Worm (Caenorhabditis elegans) whole organism, mixed stage, embryonic: ENCODE data around the gene col-125.

Source experiments
- M03D4.4 ChIP-seq: sonication (generic microtip); optimal IDR thresholded peaks from 2 replicates; lab custom pipeline; 2017; ENCODE audit warnings: mild to moderate bottlenecking, missing genetic modification characterization, missing compliant biosample characterization
- blmp-1 ChIP-seq: fragments of 150-350 bp; optimal IDR thresholded peaks from 2 replicates; lab custom pipeline; 2014; ENCODE audit warnings: missing biosample characterization, missing genetic modification characterization
- ces-1 ChIP-seq: fragments of 150-350 bp; optimal IDR thresholded peaks from 2 replicates; lab custom pipeline; 2014; ENCODE audit warnings: missing biosample characterization, missing genetic modification reagents, missing genetic modification characterization
- cnd-1 ChIP-seq: fragments of 200-800 bp; sonication (Bioruptor generic); optimal IDR thresholded peaks from 2 replicates; lab custom pipeline; 2018; ENCODE audit warnings: mild to moderate bottlenecking, missing genetic modification characterization, missing compliant biosample characterization
- drap-1 ChIP-seq: fragments of 200-800 bp; sonication (Bioruptor generic); optimal IDR thresholded peaks from 3 replicates; lab custom pipeline; 2018; ENCODE audit warnings: mild to moderate bottlenecking, missing genetic modification characterization, missing compliant biosample characterization
- elt-1 ChIP-seq: sonication (generic microtip); optimal IDR thresholded peaks from 2 replicates; lab custom pipeline; 2017; ENCODE audit warnings: missing genetic modification characterization, mild to moderate bottlenecking, missing compliant biosample characterization, antibody characterized with exemption, moderate library complexity, borderline replicate concordance; ENCODE audit not compliant: insufficient read depth
- elt-3 ChIP-seq: fragments of 150-350 bp; optimal IDR thresholded peaks from 2 replicates; lab custom pipeline; 2014; ENCODE audit warnings: missing biosample characterization, missing genetic modification characterization
- ham-2 ChIP-seq: fragments of 200-800 bp; sonication (Bioruptor generic); optimal IDR thresholded peaks from 2 replicates; lab custom pipeline; 2018; ENCODE audit warnings: mild to moderate bottlenecking, missing genetic modification characterization, missing compliant biosample characterization
- hlh-1 ChIP-seq: fragments of 150-350 bp; optimal IDR thresholded peaks from 2 replicates; lab custom pipeline; 2014; ENCODE audit warnings: missing biosample characterization, missing genetic modification reagents, missing genetic modification characterization
- lin-13 ChIP-seq: fragments of 150-350 bp; optimal IDR thresholded peaks from 2 replicates; lab custom pipeline; 2014; ENCODE audit warnings: missing biosample characterization, missing genetic modification characterization
- lin-32 ChIP-seq: fragments of 200-800 bp; sonication (Bioruptor generic); optimal IDR thresholded peaks from 2 replicates; lab custom pipeline; 2018; ENCODE audit warnings: mild to moderate bottlenecking, missing genetic modification characterization, missing compliant biosample characterization
- lsy-2 ChIP-seq: fragments of 150-350 bp; optimal IDR thresholded peaks from 2 replicates; lab custom pipeline; 2014; ENCODE audit warnings: missing biosample characterization, missing genetic modification characterization
- mab-5 ChIP-seq: fragments of 150-350 bp; optimal IDR thresholded peaks from 2 replicates; lab custom pipeline; 2014; ENCODE audit warnings: missing biosample characterization, missing genetic modification characterization
- mep-1 ChIP-seq: fragments of 150-350 bp; optimal IDR thresholded peaks from 2 replicates; lab custom pipeline; 2017; ENCODE audit warnings: missing biosample characterization, missing genetic modification reagents, missing genetic modification characterization, inconsistent platforms
- mls-2 ChIP-seq: sonication (generic microtip); optimal IDR thresholded peaks from 2 replicates; lab custom pipeline; 2016; ENCODE audit warnings: mild to moderate bottlenecking, missing genetic modification characterization, moderate library complexity, missing compliant biosample characterization
- nhr-12 ChIP-seq: fragments of 150-350 bp; optimal IDR thresholded peaks from 2 replicates; lab custom pipeline; 2014; ENCODE audit warnings: missing biosample characterization, missing genetic modification characterization
- nhr-2 ChIP-seq: fragments of 150-350 bp; optimal IDR thresholded peaks from 2 replicates; lab custom pipeline; 2014; ENCODE audit warnings: missing biosample characterization, missing genetic modification characterization
- nhr-237 ChIP-seq: fragments of 150-350 bp; optimal IDR thresholded peaks from 2 replicates; lab custom pipeline; 2014; ENCODE audit warnings: missing biosample characterization, missing genetic modification characterization
- nhr-28 ChIP-seq: fragments of 150-350 bp; optimal IDR thresholded peaks from 2 replicates; lab custom pipeline; 2014; ENCODE audit warnings: missing biosample characterization, missing genetic modification characterization
- nhr-76 ChIP-seq: sonication (generic microtip); optimal IDR thresholded peaks from 2 replicates; lab custom pipeline; 2017; ENCODE audit warnings: missing biosample characterization, missing genetic modification characterization
- pha-4 ChIP-seq: fragments of 150-350 bp; optimal IDR thresholded peaks from 2 replicates; lab custom pipeline; 2018; ENCODE audit warnings: missing biosample characterization, missing genetic modification reagents, missing genetic modification characterization
- sem-2 ChIP-seq: fragments of 200-800 bp; sonication (Bioruptor generic); optimal IDR thresholded peaks from 2 replicates; lab custom pipeline; 2018; ENCODE audit warnings: mild to moderate bottlenecking, missing genetic modification characterization, missing compliant biosample characterization
- snpc-4 ChIP-seq: fragments of 150-350 bp; optimal IDR thresholded peaks from 2 replicates; lab custom pipeline; 2014; ENCODE audit warnings: missing biosample characterization, missing genetic modification characterization
- sptf-1 ChIP-seq: sonication (generic microtip); optimal IDR thresholded peaks from 2 replicates; lab custom pipeline; 2017; ENCODE audit warnings: mild to moderate bottlenecking, missing genetic modification characterization, moderate library complexity, missing compliant biosample characterization
- unc-39 ChIP-seq: fragments of 150-350 bp; optimal IDR thresholded peaks from 2 replicates; lab custom pipeline; 2014; ENCODE audit warnings: missing biosample characterization, missing genetic modification characterization
- unc-62 ChIP-seq: fragments of 150-350 bp; optimal IDR thresholded peaks from 2 replicates; lab custom pipeline; 2014; ENCODE audit warnings: missing biosample characterization, missing genetic modification reagents, missing genetic modification characterization
- ztf-11 ChIP-seq: fragments of 150-350 bp; optimal IDR thresholded peaks from 2 replicates; lab custom pipeline; 2014; ENCODE audit warnings: missing biosample characterization, missing genetic modification characterization

col-125 gene

DNA sequence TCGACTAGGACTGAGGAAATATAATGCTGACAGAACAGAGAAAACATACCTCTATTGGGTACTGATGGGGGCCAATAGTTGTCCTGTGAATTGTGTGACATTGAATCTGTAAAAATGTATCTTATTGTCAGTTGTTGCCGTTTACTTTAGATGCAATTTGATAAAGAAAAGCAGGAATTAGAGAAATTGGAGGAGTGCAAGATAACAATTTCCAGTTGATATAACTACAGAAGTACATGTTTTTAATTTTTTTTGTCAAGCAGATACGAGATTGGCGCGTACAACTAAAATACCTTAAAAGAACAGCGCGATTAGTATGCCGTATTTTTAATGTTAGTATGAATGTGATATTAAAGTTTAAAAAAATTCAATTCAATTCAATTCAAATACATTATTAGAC lies 7.3 kb upstream of the col-125 start, which contains the start of gene zip-6:
Gene zip-6 (minus strand): TSS at position 101 of the 400 bp plus-strand sequence.
- no peak for TF ChIP-seq sem-2
- TF ChIP-seq drap-1 (GFP tag; lab: Kevin White, UChicago): no peak
- no peak for TF ChIP-seq lin-32 (GFP tag; lab: Kevin White, UChicago)
- TF ChIP-seq unc-39: no peak
- TF ChIP-seq lsy-2 (tag; lab: Kevin White, UChicago): no peak
- TF ChIP-seq pha-4 (tag; lab: Kevin White, UChicago): no peak
- TF ChIP-seq elt-1 (tag; lab: Kevin White, UChicago): no peak
- no peak for TF ChIP-seq nhr-12 (tag; lab: Kevin White, UChicago)
- no peak for TF ChIP-seq ham-2 (GFP tag; lab: Kevin White, UChicago)
- no peak for TF ChIP-seq sptf-1 (tag; lab: Kevin White, UChicago)

DNA sequence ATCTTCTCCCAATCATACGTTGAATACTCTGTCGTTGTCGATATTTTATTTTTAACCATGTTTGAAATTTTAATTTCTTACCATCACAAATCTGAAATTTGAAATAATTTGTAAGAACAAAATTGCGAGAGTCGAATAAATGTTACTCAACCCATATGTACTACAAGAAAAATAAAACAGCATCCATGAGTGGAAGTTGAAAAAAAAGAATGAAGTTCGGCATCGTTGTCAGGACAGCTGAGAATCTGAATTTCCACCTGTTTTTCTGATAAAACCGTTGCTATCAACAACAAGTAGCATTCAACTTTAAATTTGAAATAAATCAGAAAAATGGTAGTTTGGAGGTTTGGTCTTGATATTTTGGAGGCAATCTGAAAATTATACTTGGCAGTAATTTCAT lies 1.4 kb upstream of the col-125 start, which contains the start of gene C29F4.3:
Gene C29F4.3 (minus strand): TSS at position 101 of the 400 bp plus-strand sequence.
- TF ChIP-seq mls-2 (tag; lab: Kevin White, UChicago) (no peak), ces-1 (GFP tag; lab: Kevin White, UChicago) (no peak)

DNA sequence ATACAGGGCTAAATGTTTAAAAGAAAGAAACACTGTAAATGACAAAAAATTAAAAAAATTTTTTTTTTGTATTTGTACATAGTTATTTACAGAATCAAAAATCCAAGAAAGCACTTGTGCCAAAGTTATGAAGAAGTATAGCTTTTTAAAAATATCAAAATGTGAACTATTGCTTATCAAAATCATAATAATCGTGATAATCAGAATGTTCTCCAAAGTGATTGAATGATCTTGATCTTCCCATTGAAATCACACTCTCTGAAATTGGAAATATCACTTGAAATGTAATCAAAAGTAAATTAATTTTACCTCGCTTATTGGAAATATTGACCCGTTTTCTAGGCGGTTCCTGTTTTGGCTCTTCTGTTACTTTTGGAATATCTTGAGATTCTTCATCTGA lies 1.2 kb downstream of the col-125 start:
- TF ChIP-seq unc-39: no peak
- TF ChIP-seq M03D4.4: no peak
- TF ChIP-seq snpc-4: no peak
- TF ChIP-seq unc-62 (GFP tag; lab: Kevin White, UChicago): no peak
- TF ChIP-seq ces-1 (GFP tag; lab: Kevin White, UChicago): no peak
- no peak for TF ChIP-seq lin-32 (GFP tag; lab: Kevin White, UChicago)
- no peak for TF ChIP-seq nhr-28
- TF ChIP-seq pha-4 (tag; lab: Kevin White, UChicago): no peak
- no peak for TF ChIP-seq lsy-2 (tag; lab: Kevin White, UChicago)
- TF ChIP-seq cnd-1 (tag; lab: Kevin White, UChicago): no peak
- no peak for TF ChIP-seq nhr-76 (tag; lab: Kevin White, UChicago)
- no peak for TF ChIP-seq lin-13 (tag; lab: Kevin White, UChicago)
- TF ChIP-seq hlh-1 (tag; lab: Kevin White, UChicago): no peak
- no peak for TF ChIP-seq ztf-11 (tag; lab: Kevin White, UChicago)
- no peak for TF ChIP-seq drap-1 (GFP tag; lab: Kevin White, UChicago)
- TF ChIP-seq elt-1 (tag; lab: Kevin White, UChicago): no peak
- no peak for TF ChIP-seq mab-5
- TF ChIP-seq mep-1 (tag; lab: Kevin White, UChicago): no peak
- TF ChIP-seq mls-2 (tag; lab: Kevin White, UChicago): no peak
- TF ChIP-seq, all 35 proteins: peak for 0

DNA sequence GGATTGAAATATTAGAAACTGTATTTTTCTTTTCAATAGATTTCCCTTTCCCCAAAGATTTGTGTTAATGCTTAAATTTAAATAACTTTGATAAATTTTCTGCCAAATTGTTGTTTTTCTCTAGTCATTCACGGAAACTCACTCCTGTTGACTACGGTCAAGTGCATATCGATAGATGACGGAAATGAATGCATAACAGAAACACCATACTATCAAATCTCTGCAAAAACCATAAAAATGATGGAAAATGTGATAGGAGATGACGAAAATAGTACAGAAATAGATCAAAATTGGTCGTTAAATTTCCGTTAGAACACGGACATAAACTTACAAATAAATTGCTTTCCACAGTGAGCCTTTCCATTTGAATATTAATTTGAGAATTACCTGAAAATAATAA lies 3.7 kb downstream of the col-125 start:
- TF ChIP-seq blmp-1 (tag; lab: Kevin White, UChicago) (no peak), cnd-1 (tag; lab: Kevin White, UChicago) (no peak), sptf-1 (tag; lab: Kevin White, UChicago) (no peak), hlh-1 (tag; lab: Kevin White, UChicago) (no peak)

DNA sequence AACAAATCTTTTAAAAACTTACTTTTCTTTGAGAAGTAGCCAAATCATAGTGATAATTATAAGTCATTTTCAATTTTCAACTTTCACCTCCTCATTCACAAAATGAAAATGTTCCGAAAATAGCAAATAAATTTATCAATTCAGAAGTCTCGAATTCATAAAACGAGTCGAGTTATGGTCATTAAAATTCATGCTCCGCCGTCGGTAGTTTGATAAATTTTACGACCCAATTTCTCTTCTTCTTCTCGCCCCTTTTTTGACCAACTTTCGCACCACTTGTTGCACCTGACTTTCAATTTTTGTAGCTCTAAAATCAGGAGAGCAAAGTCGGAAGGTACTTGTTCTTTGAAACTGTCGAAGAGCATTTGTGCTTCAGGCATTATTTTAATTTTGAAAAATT lies 4.8 kb downstream of the col-125 start, which contains the start of gene best-7:
Gene best-7 (minus strand): TSS at position 239 of the 400 bp plus-strand sequence.
- no peak for TF ChIP-seq mep-1 (tag; lab: Kevin White, UChicago)
- no peak for TF ChIP-seq nhr-237 (tag; lab: Kevin White, UChicago)
- no peak for TF ChIP-seq lin-13 (tag; lab: Kevin White, UChicago)
- no peak for TF ChIP-seq nhr-12 (tag; lab: Kevin White, UChicago)
- TF ChIP-seq, all 35 proteins: peak for 0

DNA sequence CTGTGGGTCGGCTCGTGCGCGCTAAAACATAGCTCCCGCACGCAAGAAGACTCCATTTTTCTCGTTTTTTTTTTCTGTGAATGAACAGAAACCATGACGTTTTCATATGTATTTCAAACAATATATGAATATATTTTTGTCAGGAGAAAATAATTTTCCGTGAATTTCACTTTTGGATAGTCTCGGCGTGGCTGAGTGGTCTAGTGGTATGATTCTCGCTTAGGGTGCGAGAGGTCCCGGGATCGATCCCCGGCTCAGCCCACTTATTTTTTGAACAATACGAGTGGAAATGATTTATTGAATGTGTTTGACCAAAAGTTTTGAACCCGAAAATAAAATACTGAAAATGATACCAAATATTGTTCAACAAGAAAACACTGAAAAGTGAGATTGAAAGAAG lies 6.1 kb downstream of the col-125 start:
- TF ChIP-seq lin-32 (GFP tag; lab: Kevin White, UChicago) (no peak), nhr-28 (no peak), elt-3 (tag; lab: Kevin White, UChicago) (no peak), sem-2 (no peak), lin-13 (tag; lab: Kevin White, UChicago) (no peak), ces-1 (GFP tag; lab: Kevin White, UChicago) (no peak), blmp-1 (tag; lab: Kevin White, UChicago) (no peak), nhr-2 (tag; lab: Kevin White, UChicago) (no peak), ham-2 (GFP tag; lab: Kevin White, UChicago) (no peak), sptf-1 (tag; lab: Kevin White, UChicago) (no peak)
- TF ChIP-seq, all 35 proteins: peak for 0
